Fruit fly (Drosophila melanogaster) whole organism, embryonic: ENCODE data around the gene CG4594.

Experiments used
- B-H1 ChIP-seq: fragments of 200-800 bp; sonication (Bioruptor generic); IDR thresholded peaks from 3 replicates; pipeline ENCODE4 v1.3.6; 2022; ENCODE audit warnings: missing biosample characterization, missing genetic modification characterization
- Bteb2 ChIP-seq: fragments of 200-800 bp; sonication (Bioruptor generic); optimal IDR thresholded peaks from 2 replicates; lab custom pipeline; 2016; ENCODE audit warnings: missing biosample characterization, missing genetic modification characterization
- CG10431 ChIP-seq: fragments of 200-800 bp; sonication (Bioruptor generic); optimal IDR thresholded peaks from 3 replicates; lab custom pipeline; 2018; ENCODE audit warnings: missing biosample characterization, mild to moderate bottlenecking, missing genetic modification characterization
- CG11456 ChIP-seq: fragments of 200-800 bp; sonication (Bioruptor generic); IDR thresholded peaks from 3 replicates; pipeline ENCODE4 v1.3.6; 2022; ENCODE audit warnings: missing biosample characterization, missing genetic modification characterization
- CG11696 ChIP-seq: fragments of 200-800 bp; sonication (Bioruptor generic); IDR thresholded peaks from 2 replicates; pipeline ENCODE4 v1.3.6; 2022; ENCODE audit warnings: missing biosample characterization, missing genetic modification characterization
- CG12299 ChIP-seq: fragments of 200-800 bp; sonication (Bioruptor generic); optimal IDR thresholded peaks from 2 replicates; lab custom pipeline; 2018; ENCODE audit warnings: missing biosample characterization, mild to moderate bottlenecking, missing genetic modification characterization
- CG13296 ChIP-seq: fragments of 200-800 bp; sonication (Bioruptor generic); optimal IDR thresholded peaks from 3 replicates; lab custom pipeline; 2018; ENCODE audit warnings: missing biosample characterization, mild to moderate bottlenecking, missing genetic modification characterization
- CG1602 ChIP-seq: fragments of 200-800 bp; sonication (Bioruptor generic); optimal IDR thresholded peaks from 3 replicates; lab custom pipeline; 2016; ENCODE audit warnings: missing biosample characterization, missing genetic modification characterization
- CG16863 ChIP-seq: fragments of 200-800 bp; sonication (Bioruptor generic); optimal IDR thresholded peaks from 3 replicates; lab custom pipeline; 2016; ENCODE audit warnings: missing biosample characterization, missing genetic modification characterization
- CG17912 ChIP-seq: fragments of 200-800 bp; sonication (Bioruptor generic); optimal IDR thresholded peaks from 2 replicates; lab custom pipeline; 2018; ENCODE audit warnings: missing biosample characterization, mild to moderate bottlenecking, missing genetic modification characterization
- CG1792 ChIP-seq: fragments of 200-800 bp; sonication (Bioruptor generic); optimal IDR thresholded peaks from 2 replicates; lab custom pipeline; 2016; ENCODE audit warnings: missing biosample characterization, missing genetic modification characterization
- CG2116 ChIP-seq: fragments of 200-800 bp; sonication (Bioruptor generic); optimal IDR thresholded peaks from 3 replicates; lab custom pipeline; 2018; ENCODE audit warnings: missing biosample characterization, mild to moderate bottlenecking, missing genetic modification characterization
- CG2202 ChIP-seq: fragments of 200-800 bp; sonication (Bioruptor generic); optimal IDR thresholded peaks from 2 replicates; lab custom pipeline; 2018; ENCODE audit warnings: missing biosample characterization, mild to moderate bottlenecking, missing genetic modification characterization
- CG30403 ChIP-seq: fragments of 200-800 bp; sonication (Bioruptor generic); optimal IDR thresholded peaks from 3 replicates; lab custom pipeline; 2016; ENCODE audit warnings: missing biosample characterization, missing genetic modification characterization
- CG31365 ChIP-seq: fragments of 200-800 bp; sonication (Bioruptor generic); optimal IDR thresholded peaks from 2 replicates; lab custom pipeline; 2018; ENCODE audit warnings: missing biosample characterization, mild to moderate bottlenecking, missing genetic modification characterization
- CG31441 ChIP-seq: fragments of 200-800 bp; sonication (Bioruptor generic); IDR thresholded peaks from 2 replicates; pipeline ENCODE4 v1.3.6; 2022; ENCODE audit warnings: missing biosample characterization, missing genetic modification characterization
- CG32767 ChIP-seq: fragments of 200-800 bp; sonication (Bioruptor generic); IDR thresholded peaks from 2 replicates; pipeline ENCODE4 v1.3.6; 2022; ENCODE audit warnings: missing biosample characterization, missing genetic modification characterization
- CG33213 ChIP-seq: fragments of 200-800 bp; sonication (Bioruptor generic); optimal IDR thresholded peaks from 3 replicates; lab custom pipeline; 2016; ENCODE audit warnings: missing biosample characterization, missing genetic modification characterization
- CG4707 ChIP-seq: fragments of 200-800 bp; sonication (Bioruptor generic); optimal IDR thresholded peaks from 2 replicates; lab custom pipeline; 2018; ENCODE audit warnings: missing biosample characterization, mild to moderate bottlenecking, missing genetic modification characterization, moderate library complexity
- CG6813 ChIP-seq: fragments of 200-800 bp; sonication (Bioruptor generic); optimal IDR thresholded peaks from 2 replicates; lab custom pipeline; 2017; ENCODE audit warnings: missing biosample characterization, missing genetic modification characterization, mild to moderate bottlenecking, moderate library complexity, missing genetic modification reagents
- CG7963 ChIP-seq: fragments of 200-800 bp; sonication (Bioruptor generic); IDR thresholded peaks from 3 replicates; pipeline ENCODE4 v1.3.6; 2022; ENCODE audit warnings: missing biosample characterization, missing genetic modification characterization; ENCODE audit not compliant: partially characterized antibody
- CG8281 ChIP-seq: fragments of 200-800 bp; sonication (Bioruptor generic); optimal IDR thresholded peaks from 2 replicates; lab custom pipeline; 2018; ENCODE audit warnings: missing biosample characterization, mild to moderate bottlenecking, missing genetic modification characterization, moderate library complexity
- CG8290 ChIP-seq, 3 experiments: fragments of 200-800 bp; sonication (Bioruptor generic); optimal IDR thresholded peaks; 2 replicates each; lab custom pipeline; 2016 to 2019; ENCODE audit warnings: missing biosample characterization in 3 of 3, missing genetic modification characterization in 3 of 3, mild to moderate bottlenecking in 2 of 3, moderate library complexity in 1 of 3
- CG8765 ChIP-seq: fragments of 200-800 bp; sonication (Bioruptor generic); IDR thresholded peaks from 2 replicates; pipeline ENCODE4 v1.3.6; 2022; ENCODE audit warnings: missing biosample characterization, missing genetic modification characterization
- CG8944 ChIP-seq: fragments of 200-800 bp; sonication (Bioruptor generic); optimal IDR thresholded peaks from 3 replicates; lab custom pipeline; 2016; ENCODE audit warnings: missing biosample characterization, missing genetic modification characterization
- E2f1 ChIP-seq: fragments of 200-800 bp; sonication (Bioruptor generic); IDR thresholded peaks from 2 replicates; pipeline ENCODE4 v1.3.6; 2022; ENCODE audit warnings: missing biosample characterization, missing genetic modification characterization
- ERR ChIP-seq: fragments of 200-800 bp; sonication (Bioruptor generic); optimal IDR thresholded peaks from 2 replicates; lab custom pipeline; 2016; ENCODE audit warnings: missing biosample characterization, missing genetic modification characterization
- Kr ChIP-seq: fragments of 200-800 bp; sonication (Bioruptor generic); optimal IDR thresholded peaks from 2 replicates; lab custom pipeline; 2017; ENCODE audit warnings: missing biosample characterization, mild to moderate bottlenecking, missing genetic modification characterization
- Lhr ChIP-seq: fragments of 200-800 bp; sonication (Bioruptor generic); optimal IDR thresholded peaks from 3 replicates; lab custom pipeline; 2017; ENCODE audit warnings: mild to moderate bottlenecking, missing biosample characterization, missing genetic modification reagents, missing genetic modification characterization
- Mrtf ChIP-seq: fragments of 200-800 bp; sonication (Bioruptor generic); IDR thresholded peaks from 3 replicates; pipeline ENCODE4 v1.3.6; 2022; ENCODE audit warnings: missing biosample characterization, missing genetic modification characterization
- Pdp1 ChIP-seq, 2 experiments: fragments of 200-800 bp; sonication (Bioruptor generic); optimal IDR thresholded peaks; 3 replicates each; lab custom pipeline; 2016; ENCODE audit warnings: missing biosample characterization in 2 of 2, missing genetic modification characterization in 2 of 2, mild to moderate bottlenecking in 1 of 2, moderate library complexity in 1 of 2
- Ssrp ChIP-seq: fragments of 200-800 bp; sonication (Bioruptor generic); optimal IDR thresholded peaks from 2 replicates; lab custom pipeline; 2018; ENCODE audit warnings: missing biosample characterization, mild to moderate bottlenecking, missing genetic modification characterization, moderate library complexity
- TFAM ChIP-seq: fragments of 200-800 bp; sonication (Bioruptor generic); optimal IDR thresholded peaks from 2 replicates; lab custom pipeline; 2017; ENCODE audit warnings: missing biosample characterization, missing genetic modification characterization, inconsistent platforms
- Tbp ChIP-seq: fragments of >200 bp; optimal IDR thresholded peaks from 2 replicates; lab custom pipeline; 2018; ENCODE audit warnings: missing biosample characterization, missing genetic modification characterization
- Vsx1 ChIP-seq: fragments of 200-800 bp; sonication (Bioruptor generic); optimal IDR thresholded peaks from 2 replicates; lab custom pipeline; 2017; ENCODE audit warnings: missing biosample characterization, mild to moderate bottlenecking, missing genetic modification characterization, missing genetic modification reagents
- amos ChIP-seq: fragments of 200-800 bp; sonication (Bioruptor generic); IDR thresholded peaks from 2 replicates; pipeline ENCODE4 v1.3.6; 2022; ENCODE audit warnings: missing biosample characterization, missing genetic modification characterization; ENCODE audit not compliant: partially characterized antibody
- btn ChIP-seq: fragments of 200-800 bp; sonication (Bioruptor generic); optimal IDR thresholded peaks from 2 replicates; lab custom pipeline; 2016; ENCODE audit warnings: missing biosample characterization, missing genetic modification characterization
- cg ChIP-seq: fragments of 200-800 bp; sonication (Bioruptor generic); optimal IDR thresholded peaks from 3 replicates; lab custom pipeline; 2019; ENCODE audit warnings: missing biosample characterization, mild to moderate bottlenecking, missing genetic modification characterization, moderate library complexity
- ci ChIP-seq: fragments of 200-800 bp; sonication (Bioruptor generic); IDR thresholded peaks from 3 replicates; pipeline ENCODE4 v1.3.6; 2022; ENCODE audit warnings: missing biosample characterization, missing genetic modification characterization
- dati ChIP-seq: fragments of 200-800 bp; sonication (Bioruptor generic); IDR thresholded peaks from 2 replicates; pipeline ENCODE4 v1.3.6; 2022; ENCODE audit warnings: missing biosample characterization, missing genetic modification characterization
- emc ChIP-seq: fragments of 200-800 bp; sonication (Bioruptor generic); optimal IDR thresholded peaks from 2 replicates; lab custom pipeline; 2016; ENCODE audit warnings: missing biosample characterization, missing genetic modification characterization
- fd96Cb ChIP-seq: fragments of 200-800 bp; sonication (Bioruptor generic); optimal IDR thresholded peaks from 2 replicates; lab custom pipeline; 2018; ENCODE audit warnings: missing biosample characterization, mild to moderate bottlenecking, missing genetic modification characterization, moderate library complexity
- gro ChIP-seq: fragments of 200-800 bp; sonication (Bioruptor generic); optimal IDR thresholded peaks from 2 replicates; lab custom pipeline; 2016; ENCODE audit warnings: missing biosample characterization, missing genetic modification characterization
- ind ChIP-seq: fragments of 200-800 bp; sonication (Bioruptor generic); optimal IDR thresholded peaks from 3 replicates; lab custom pipeline; 2016; ENCODE audit warnings: missing biosample characterization, missing genetic modification characterization
- nmo ChIP-seq: fragments of 200-800 bp; sonication (Bioruptor generic); optimal IDR thresholded peaks from 2 replicates; lab custom pipeline; 2018; ENCODE audit warnings: missing biosample characterization, mild to moderate bottlenecking, missing genetic modification characterization, moderate library complexity
- odd ChIP-seq: fragments of 200-800 bp; sonication (Bioruptor generic); optimal IDR thresholded peaks from 2 replicates; lab custom pipeline; 2017; ENCODE audit warnings: missing biosample characterization, mild to moderate bottlenecking, missing genetic modification characterization
- pfk ChIP-seq: fragments of 200-800 bp; sonication (Bioruptor generic); optimal IDR thresholded peaks from 2 replicates; lab custom pipeline; 2018; ENCODE audit warnings: missing biosample characterization, mild to moderate bottlenecking, missing genetic modification characterization, moderate library complexity
- repo ChIP-seq: fragments of 200-800 bp; sonication (Bioruptor generic); optimal IDR thresholded peaks from 2 replicates; lab custom pipeline; 2016; ENCODE audit warnings: missing biosample characterization, missing genetic modification characterization
- row ChIP-seq: fragments of 200-800 bp; sonication (Bioruptor generic); IDR thresholded peaks from 3 replicates; pipeline ENCODE4 v1.3.6; 2022; ENCODE audit warnings: missing biosample characterization, missing genetic modification characterization
- usp ChIP-seq: fragments of >200 bp; optimal IDR thresholded peaks from 2 replicates; lab custom pipeline; 2017; ENCODE audit warnings: missing biosample characterization, missing genetic modification characterization
- vvl ChIP-seq: fragments of 200-800 bp; sonication (Bioruptor generic); IDR thresholded peaks from 2 replicates; pipeline ENCODE4 v1.3.6; 2022; ENCODE audit warnings: missing biosample characterization, missing genetic modification characterization

Gene CG4594

DNA sequence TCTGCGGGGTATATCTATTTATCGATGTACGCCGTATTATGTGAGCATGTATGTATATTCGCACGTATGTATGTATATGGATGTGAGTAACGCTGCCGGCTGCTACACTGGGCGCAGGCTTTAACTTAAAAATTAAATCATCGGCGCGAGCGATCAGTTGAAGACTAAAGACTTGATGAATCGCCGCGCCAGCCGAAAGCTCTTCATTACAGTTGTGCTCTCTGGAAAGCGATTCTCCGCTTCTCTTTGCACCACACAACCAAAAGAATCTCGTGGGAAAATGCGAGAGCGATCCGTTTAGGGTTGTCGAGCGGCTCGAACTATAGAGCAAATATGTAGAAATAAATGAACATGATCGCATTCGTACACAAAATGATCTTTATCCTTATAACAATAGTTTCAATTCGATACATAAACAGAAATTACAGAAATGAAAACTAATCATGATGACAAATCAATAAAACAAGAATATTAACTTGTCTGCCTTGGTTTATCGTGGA lies 11.4 kb upstream of the CG4594 start, which contains the start of gene CG13124 (continued):
- TF ChIP-seq amos (GFP tag; lab: Robert Waterston, UW) (no peak), TFAM (GFP tag; lab: Kevin White, UChicago) (no peak), repo (GFP tag; lab: Kevin White, UChicago) (no peak), CG12299 (peak; percentile 8), Ssrp (no peak), CG33213 (GFP tag; lab: Kevin White, UChicago) (no peak), emc (GFP tag; lab: Kevin White, UChicago) (no peak), odd (no peak), CG30403 (GFP tag; lab: Kevin White, UChicago) (no peak), CG2116 (no peak), B-H1 (no peak), CG8944 (no peak), Kr (no peak), CG2202 (tag; lab: Kevin White, UChicago) (no peak), Tbp (no peak), CG10431 (GFP tag; lab: Kevin White, UChicago) (no peak), gro (GFP tag; lab: Kevin White, UChicago) (no peak), ind (GFP tag; lab: Kevin White, UChicago) (peak; percentile 0), fd96Cb (tag; lab: Kevin White, UChicago) (no peak), CG32767 (GFP tag; lab: Robert Waterston, UW) (0 out of 2 replicates have a peak, but pooled peaks have one; percentile 14), CG8281 (tag; lab: Kevin White, UChicago) (no peak), CG8290 (GFP tag; optimal IDR thresholded peaks at IDR 0.05; lab: Kevin White, UChicago) (no peak), CG8290 (tag; optimal IDR thresholded peaks at IDR 0.05; lab: Kevin White, UChicago) (peak in 1 of 2 experiments; percentile 46), row (GFP tag; lab: Robert Waterston, UW) (peak; percentile 70), pfk (GFP tag; lab: Kevin White, UChicago) (no peak), CG11696 (GFP tag; lab: Robert Waterston, UW) (no peak), CG1602 (GFP tag; lab: Kevin White, UChicago) (no peak), E2f1 (no peak), Vsx1 (no peak), CG7963 (GFP tag; lab: Robert Waterston, UW) (no peak), Mrtf (GFP tag; lab: Robert Waterston, UW) (no peak), CG16863 (GFP tag; lab: Kevin White, UChicago) (no peak), CG17912 (GFP tag; lab: Kevin White, UChicago) (no peak), vvl (no peak; the same call in none of the 2 replicates), btn (GFP tag; lab: Kevin White, UChicago) (no peak), CG31441 (no peak), CG4707 (GFP tag; lab: Kevin White, UChicago) (no peak), ci (GFP tag; lab: Robert Waterston, UW) (peak; percentile 66; the same call in 2 of the 3 replicates), cg (GFP tag; lab: Kevin White, UChicago) (peak; percentile 46), CG8765 (GFP tag; lab: Robert Waterston, UW) (no peak), CG1792 (GFP tag; lab: Kevin White, UChicago) (no peak), usp (GFP tag; lab: Kevin White, UChicago) (no peak), CG6813 (no peak), Lhr (no peak), nmo (GFP tag; lab: Kevin White, UChicago) (no peak), CG31365 (peak; percentile 40), Pdp1 (GFP tag; optimal IDR thresholded peaks at IDR 0.05; lab: Kevin White, UChicago) (peak in 1 of 2 experiments; percentile 60), dati (GFP tag; lab: Robert Waterston, UW) (no peak), ERR (peak; percentile 18), CG13296 (GFP tag; lab: Kevin White, UChicago) (peak; percentile 3), Bteb2 (GFP tag; lab: Kevin White, UChicago) (no peak), CG11456 (GFP tag; lab: Robert Waterston, UW) (no peak)
